Fruit fly (Drosophila melanogaster): ENCODE results near the gene CG13250.

The CG13250 gene

DNA sequence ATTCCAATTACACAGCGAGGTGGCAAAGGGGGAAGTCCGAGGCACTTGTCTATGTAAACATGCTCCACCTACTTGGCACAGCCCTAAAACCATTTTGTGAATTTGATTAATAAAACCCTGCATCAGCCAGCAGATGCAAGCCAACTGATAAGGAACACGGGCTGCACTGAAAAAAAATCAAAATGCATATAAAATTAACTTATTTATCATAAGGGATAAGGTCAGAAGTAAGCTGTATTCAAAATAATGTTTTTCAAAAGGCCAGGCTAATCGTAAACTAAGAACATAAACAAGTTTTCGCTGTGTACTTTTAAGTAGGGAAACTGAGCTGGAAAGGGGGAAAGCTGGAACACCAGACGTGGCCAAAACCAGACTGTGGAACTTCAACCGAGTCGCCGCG, 18.4 kb downstream of the CG13250 start (continued):
- peak; percentile 65 for TF ChIP-seq CG10631 (GFP tag; optimal IDR thresholded peaks at IDR 0.05)
- peak; percentile 52 for TF ChIP-seq lz (GFP tag; optimal IDR thresholded peaks at IDR 0.05)
- peak; percentile 52 for TF ChIP-seq Lpt (GFP tag; optimal IDR thresholded peaks at IDR 0.05)
- peak; percentile 53 for TF ChIP-seq Hr39 (GFP tag; optimal IDR thresholded peaks at IDR 0.05)
- peak; percentile 70 for TF ChIP-seq CG6163 (GFP tag; IDR thresholded peaks at IDR 0.05)
- no peak for TF ChIP-seq eg (GFP tag; IDR thresholded peaks at IDR 0.05)
- peak; percentile 20 for TF ChIP-seq dac (GFP tag; optimal IDR thresholded peaks at IDR 0.05)
- no peak for TF ChIP-seq fd85E (GFP tag; optimal IDR thresholded peaks at IDR 0.05)
- no peak for TF ChIP-seq Blimp-1 (GFP tag; optimal IDR thresholded peaks at IDR 0.05)
- peak; percentile 68 for TF ChIP-seq topi (GFP tag; optimal IDR thresholded peaks at IDR 0.05)
- peak; percentile 67 for TF ChIP-seq OdsH (GFP tag; optimal IDR thresholded peaks at IDR 0.05)
- TF ChIP-seq fd59A (GFP tag; optimal IDR thresholded peaks at IDR 0.05), result peak; percentile 39
- peak; percentile 58 for TF ChIP-seq dsx (GFP tag; optimal IDR thresholded peaks at IDR 0.05; ENCODE audit: poor library complexity, severe bottlenecking)
- TF ChIP-seq Gug (GFP tag; IDR thresholded peaks at IDR 0.05), result peak; percentile 28; the same call in 1 of the 2 replicates
- no peak for TF ChIP-seq CG8319 (GFP tag; optimal IDR thresholded peaks at IDR 0.05)
- TF ChIP-seq vri (GFP tag; optimal IDR thresholded peaks at IDR 0.05), result no peak
- TF ChIP-seq ss (GFP tag; optimal IDR thresholded peaks at IDR 0.05), result peak; percentile 15 to 39
- TF ChIP-seq CG11762 (GFP tag; optimal IDR thresholded peaks at IDR 0.05; ENCODE audit: insufficient read depth), result no peak
- TF ChIP-seq salr (GFP tag; optimal IDR thresholded peaks at IDR 0.05), result peak; percentile 31 to 71
- TF ChIP-seq CG6792 (GFP tag; optimal IDR thresholded peaks at IDR 0.05), result peak; percentile 53
- peak; percentile 69 for TF ChIP-seq Ets96B (tag; optimal IDR thresholded peaks at IDR 0.05)
- peak; percentile 43 for TF ChIP-seq CG4318 (GFP tag; optimal IDR thresholded peaks at IDR 0.05)
- TF ChIP-seq Eip78C (GFP tag), result peak; percentile 91
- TF ChIP-seq net (GFP tag; optimal IDR thresholded peaks at IDR 0.05), result peak; percentile 52
- peak; percentile 52 for TF ChIP-seq Smox (GFP tag; optimal IDR thresholded peaks at IDR 0.05)
- TF ChIP-seq Met (GFP tag; optimal IDR thresholded peaks at IDR 0.05), result peak; percentile 63
- peak; percentile 69 for TF ChIP-seq CG3032 (tag; optimal IDR thresholded peaks at IDR 0.05)
- TF ChIP-seq CG32006 (GFP tag; optimal IDR thresholded peaks at IDR 0.05), result peak; percentile 70
- no peak for TF ChIP-seq fkh (GFP tag; optimal IDR thresholded peaks at IDR 0.05)
- peak; percentile 27 for TF ChIP-seq CG9139 (GFP tag; optimal IDR thresholded peaks at IDR 0.05)
- peak; percentile 74 for TF ChIP-seq Sox14 (GFP tag; optimal IDR thresholded peaks at IDR 0.05)
- peak; percentile 67 for TF ChIP-seq CG10669 (GFP tag; optimal IDR thresholded peaks at IDR 0.05)
- peak; percentile 46 for TF ChIP-seq Sox102F (GFP tag; optimal IDR thresholded peaks at IDR 0.05)

DNA sequence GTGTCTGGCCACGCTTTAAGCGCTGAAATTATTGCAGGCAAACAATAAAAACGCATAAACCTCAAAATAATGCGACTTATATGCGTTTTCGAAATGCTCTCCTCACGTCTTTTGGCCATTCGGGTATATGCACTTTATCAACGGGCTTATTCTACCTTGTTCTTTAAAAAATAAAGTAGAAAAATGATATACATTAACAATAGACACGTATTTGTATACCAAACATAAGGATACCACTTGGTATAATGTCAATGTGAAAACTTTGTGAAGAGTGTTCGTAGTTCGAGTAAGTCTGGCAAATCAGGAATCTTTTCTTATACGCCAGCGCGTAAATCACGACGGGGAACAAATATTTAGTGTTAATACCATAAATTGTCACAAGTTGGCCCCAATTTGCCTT, 22.9 kb downstream of the CG13250 start:
- TF ChIP-seq CG10631 (GFP tag; optimal IDR thresholded peaks at IDR 0.05) (peak; percentile 59), CG6808 (GFP tag; optimal IDR thresholded peaks at IDR 0.05) (peak; percentile 57), CG7368 (GFP tag; optimal IDR thresholded peaks at IDR 0.05) (peak; percentile 63), pdm3 (GFP tag; optimal IDR thresholded peaks at IDR 0.05) (peak; percentile 80), cyc (GFP tag; optimal IDR thresholded peaks at IDR 0.05) (peak; percentile 87), Sox14 (GFP tag; optimal IDR thresholded peaks at IDR 0.05) (peak; percentile 85), lz (GFP tag; optimal IDR thresholded peaks at IDR 0.05) (peak; percentile 90), eg (GFP tag; IDR thresholded peaks at IDR 0.05) (no peak), fd59A (GFP tag; optimal IDR thresholded peaks at IDR 0.05) (peak; percentile 67), ss (GFP tag; optimal IDR thresholded peaks at IDR 0.05) (peak; percentile 54 to 74), spab (GFP tag; optimal IDR thresholded peaks at IDR 0.05) (peak; percentile 59), fkh (GFP tag; optimal IDR thresholded peaks at IDR 0.05) (no peak), CG32006 (GFP tag; optimal IDR thresholded peaks at IDR 0.05) (peak; percentile 37), dsx (GFP tag; optimal IDR thresholded peaks at IDR 0.05; ENCODE audit: poor library complexity, severe bottlenecking) (peak; percentile 71), topi (GFP tag; optimal IDR thresholded peaks at IDR 0.05) (peak; percentile 90), CG11902 (GFP tag; optimal IDR thresholded peaks at IDR 0.05) (peak; percentile 77), Sox102F (GFP tag; optimal IDR thresholded peaks at IDR 0.05) (peak; percentile 90), OdsH (GFP tag; optimal IDR thresholded peaks at IDR 0.05) (peak; percentile 78), CG11762 (GFP tag; optimal IDR thresholded peaks at IDR 0.05; ENCODE audit: insufficient read depth) (peak; percentile 56), CG34406 (GFP tag; optimal IDR thresholded peaks at IDR 0.05) (peak; percentile 83), CG4318 (GFP tag; optimal IDR thresholded peaks at IDR 0.05) (no peak), CG15336 (GFP tag; IDR thresholded peaks at IDR 0.05) (peak; percentile 30; the same call in 1 of the 2 replicates), CG1621 (tag; optimal IDR thresholded peaks at IDR 0.05) (peak; percentile 70), CG11294 (GFP tag; IDR thresholded peaks at IDR 0.05) (no peak), svp (GFP tag) (peak; percentile 92), Ets96B (tag; optimal IDR thresholded peaks at IDR 0.05) (peak; percentile 81), CG10669 (GFP tag; optimal IDR thresholded peaks at IDR 0.05) (peak; percentile 77), CG31627 (GFP tag; optimal IDR thresholded peaks at IDR 0.05) (peak; percentile 91), Met (GFP tag; optimal IDR thresholded peaks at IDR 0.05) (peak; percentile 88), dac (GFP tag; optimal IDR thresholded peaks at IDR 0.05) (no peak), acj6 (GFP tag; optimal IDR thresholded peaks at IDR 0.05) (peak; percentile 79), Sox15 (GFP tag; optimal IDR thresholded peaks at IDR 0.05) (peak; percentile 80), CG6792 (GFP tag; optimal IDR thresholded peaks at IDR 0.05) (peak; percentile 82), Hr39 (GFP tag; optimal IDR thresholded peaks at IDR 0.05) (peak; percentile 91)
